Worm (Caenorhabditis elegans): ENCODE measurements around the gene magi-1.

DNA sequence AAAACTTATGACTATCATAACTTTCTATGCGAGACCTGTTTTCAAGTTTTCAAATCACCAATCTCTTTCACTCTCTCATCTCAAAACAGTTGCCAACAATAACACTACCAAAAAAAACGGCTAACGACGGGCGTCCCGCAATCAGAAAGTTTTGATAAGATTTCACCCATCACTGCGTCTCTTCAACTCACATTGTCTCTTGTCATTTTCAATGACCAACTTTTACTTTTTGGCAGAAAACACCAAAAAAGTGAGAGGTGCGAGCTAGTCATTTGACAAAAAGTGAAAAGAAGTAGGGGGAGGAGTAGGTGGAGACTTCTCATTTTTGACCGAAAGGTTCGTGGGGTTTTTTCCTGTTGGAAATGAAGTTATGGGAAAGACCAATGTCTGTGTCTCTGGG lies 3.8 kb downstream of the magi-1 start:
- TF ChIP-seq blmp-1 (tag; optimal IDR thresholded peaks at IDR 0.05) (peak; percentile 96), nhr-28 (tag; optimal IDR thresholded peaks at IDR 0.05) (no peak), ama-1 (optimal IDR thresholded peaks at IDR 0.05) (no peak), hpl-2 (GFP tag; optimal IDR thresholded peaks at IDR 0.05) (no peak), lir-3 (tag; optimal IDR thresholded peaks at IDR 0.05; ENCODE audit: poor library complexity) (no peak), nhr-11 (tag; optimal IDR thresholded peaks at IDR 0.05) (no peak), dpl-1 (GFP tag; optimal IDR thresholded peaks at IDR 0.05) (no peak), unc-62 (GFP tag; optimal IDR thresholded peaks at IDR 0.05) (no peak), aha-1 (tag; optimal IDR thresholded peaks at IDR 0.05) (no peak), egl-27 (tag; optimal IDR thresholded peaks at IDR 0.05) (no peak), irx-1 (tag; optimal IDR thresholded peaks at IDR 0.05) (no peak), nhr-77 (tag; optimal IDR thresholded peaks at IDR 0.05) (no peak), ceh-63 (GFP tag; optimal IDR thresholded peaks at IDR 0.05) (no peak), snu-23 (GFP tag; optimal IDR thresholded peaks at IDR 0.05) (no peak)

All from whole organism, L1 larva.